Fruit fly (Drosophila melanogaster) whole organism, embryonic: ENCODE results near the gene Nlg4.
A peak's percentile ranks its signal among the peaks of the same experiment; 100 is the strongest.

Experiments used
- Ada2b ChIP-seq: fragments of 200-800 bp; sonication (Bioruptor generic); IDR thresholded peaks from 2 replicates; pipeline ENCODE4 v1.3.6; 2022; ENCODE audit warnings: missing biosample characterization, missing genetic modification characterization
- BtbVII ChIP-seq: fragments of 200-800 bp; sonication (Bioruptor generic); optimal IDR thresholded peaks from 3 replicates; lab custom pipeline; 2017; ENCODE audit warnings: missing biosample characterization, mild to moderate bottlenecking, missing genetic modification characterization
- C15 ChIP-seq: fragments of 200-800 bp; sonication (Bioruptor generic); IDR thresholded peaks from 3 replicates; pipeline ENCODE4 v1.3.6; 2022; ENCODE audit warnings: missing biosample characterization, missing genetic modification characterization
- CG10274 ChIP-seq: fragments of 200-800 bp; sonication (Bioruptor generic); optimal IDR thresholded peaks from 3 replicates; lab custom pipeline; 2017; ENCODE audit warnings: missing biosample characterization, mild to moderate bottlenecking, missing genetic modification characterization
- CG12391 ChIP-seq: fragments of 200-800 bp; sonication (Bioruptor generic); optimal IDR thresholded peaks from 3 replicates; lab custom pipeline; 2018; ENCODE audit warnings: missing biosample characterization, mild to moderate bottlenecking, missing genetic modification characterization, moderate library complexity
- CG12744 ChIP-seq: fragments of 200-800 bp; sonication (Bioruptor generic); optimal IDR thresholded peaks from 2 replicates; lab custom pipeline; 2016; ENCODE audit warnings: missing biosample characterization, missing genetic modification characterization
- CG12942 ChIP-seq: fragments of 200-800 bp; sonication (Bioruptor generic); optimal IDR thresholded peaks from 3 replicates; lab custom pipeline; 2016; ENCODE audit warnings: missing biosample characterization, missing genetic modification characterization
- CG13894 ChIP-seq: fragments of 200-800 bp; sonication (Bioruptor generic); optimal IDR thresholded peaks from 3 replicates; lab custom pipeline; 2018; ENCODE audit warnings: missing biosample characterization, mild to moderate bottlenecking, missing genetic modification characterization, moderate library complexity
- CG14014 ChIP-seq: fragments of 200-800 bp; sonication (Bioruptor generic); IDR thresholded peaks from 2 replicates; pipeline ENCODE4 v1.3.6; 2022; ENCODE audit warnings: missing biosample characterization, missing genetic modification characterization
- CG14860 ChIP-seq: fragments of 200-800 bp; sonication (Bioruptor generic); IDR thresholded peaks from 3 replicates; pipeline ENCODE4 v1.3.6; 2022; ENCODE audit warnings: missing biosample characterization, missing genetic modification characterization; ENCODE audit not compliant: partially characterized antibody
- CG15011 ChIP-seq: fragments of 200-800 bp; sonication (Bioruptor generic); optimal IDR thresholded peaks from 3 replicates; lab custom pipeline; 2018; ENCODE audit warnings: missing biosample characterization, mild to moderate bottlenecking, missing genetic modification characterization
- CG1529 ChIP-seq: fragments of 200-800 bp; sonication (Bioruptor generic); optimal IDR thresholded peaks from 3 replicates; lab custom pipeline; 2018; ENCODE audit warnings: missing biosample characterization, missing genetic modification characterization
- CG17568 ChIP-seq: fragments of 200-800 bp; sonication (Bioruptor generic); optimal IDR thresholded peaks from 2 replicates; lab custom pipeline; 2018; ENCODE audit warnings: missing biosample characterization, mild to moderate bottlenecking, missing genetic modification characterization, moderate library complexity
- CG18476 ChIP-seq: fragments of 200-800 bp; sonication (Bioruptor generic); optimal IDR thresholded peaks from 2 replicates; lab custom pipeline; 2016; ENCODE audit warnings: missing biosample characterization, mild to moderate bottlenecking, missing genetic modification characterization
- CG34422 ChIP-seq: fragments of 200-800 bp; sonication (Bioruptor generic); IDR thresholded peaks from 3 replicates; pipeline ENCODE4 v1.3.6; 2022; ENCODE audit warnings: missing biosample characterization, missing genetic modification characterization
- CG4282 ChIP-seq: fragments of 200-800 bp; sonication (Bioruptor generic); optimal IDR thresholded peaks from 2 replicates; lab custom pipeline; 2016; ENCODE audit warnings: missing biosample characterization, missing genetic modification characterization
- CG4707 ChIP-seq: fragments of 200-800 bp; sonication (Bioruptor generic); optimal IDR thresholded peaks from 2 replicates; lab custom pipeline; 2018; ENCODE audit warnings: missing biosample characterization, mild to moderate bottlenecking, missing genetic modification characterization, moderate library complexity
- CG6272 ChIP-seq: fragments of 200-800 bp; sonication (Bioruptor generic); IDR thresholded peaks from 2 replicates; pipeline ENCODE4 v1.3.6; 2022; ENCODE audit warnings: missing biosample characterization, missing genetic modification characterization
- CG9215 ChIP-seq: fragments of 200-800 bp; sonication (Bioruptor generic); IDR thresholded peaks from 2 replicates; pipeline ENCODE4 v1.3.6; 2022; ENCODE audit warnings: missing biosample characterization, missing genetic modification characterization
- CG9876 ChIP-seq: fragments of 200-800 bp; sonication (Bioruptor generic); optimal IDR thresholded peaks from 2 replicates; lab custom pipeline; 2016; ENCODE audit warnings: missing biosample characterization, missing genetic modification characterization
- CG9932 ChIP-seq: fragments of 200-800 bp; sonication (Bioruptor generic); IDR thresholded peaks from 2 replicates; pipeline ENCODE4 v1.3.6; 2022; ENCODE audit warnings: missing biosample characterization, missing genetic modification characterization
- D ChIP-seq, 2 experiments: fragments of 200-800 bp in 1 of 2; fragments of >200 bp in 1 of 2; sonication (Bioruptor generic) in 1 of 2; optimal IDR thresholded peaks; 2 replicates in 1 of 2; 3 replicates in 1 of 2; lab custom pipeline; 2017; ENCODE audit warnings: mild to moderate bottlenecking in 1 of 2, missing biosample characterization in 1 of 2, missing genetic modification characterization in 1 of 2, missing genetic modification reagents in 1 of 2
- Doc2 ChIP-seq: fragments of 200-800 bp; sonication (Bioruptor generic); IDR thresholded peaks from 2 replicates; pipeline ENCODE4 v1.3.6; 2022; ENCODE audit warnings: missing biosample characterization, missing genetic modification characterization
- Ets65A ChIP-seq: fragments of 200-800 bp; sonication (Bioruptor generic); peaks from one replicate; lab custom pipeline; 2016; ENCODE audit warnings: missing biosample characterization, missing genetic modification characterization
- Fer3 ChIP-seq: fragments of 200-800 bp; sonication (Bioruptor generic); optimal IDR thresholded peaks from 2 replicates; lab custom pipeline; 2018; ENCODE audit warnings: missing biosample characterization, mild to moderate bottlenecking, missing genetic modification characterization, moderate library complexity
- HmgZ ChIP-seq: fragments of 200-800 bp; sonication (Bioruptor generic); optimal IDR thresholded peaks from 2 replicates; lab custom pipeline; 2018; ENCODE audit warnings: missing biosample characterization, mild to moderate bottlenecking, missing genetic modification characterization
- Hr39 ChIP-seq: fragments of >200 bp; optimal IDR thresholded peaks from 2 replicates; lab custom pipeline; 2017
- MBD-R2 ChIP-seq: fragments of 200-800 bp; sonication (Bioruptor generic); IDR thresholded peaks from 2 replicates; pipeline ENCODE4 v1.3.6; 2022; ENCODE audit warnings: missing biosample characterization, missing genetic modification characterization
- Ravus ChIP-seq: fragments of 200-800 bp; sonication (Bioruptor generic); IDR thresholded peaks from 2 replicates; pipeline ENCODE4 v1.3.6; 2022; ENCODE audit warnings: missing biosample characterization, missing genetic modification characterization
- Scr ChIP-seq: fragments of 200-800 bp; sonication (Bioruptor generic); IDR thresholded peaks from 2 replicates; pipeline ENCODE4 v1.3.6; 2022; ENCODE audit warnings: missing biosample characterization, missing genetic modification characterization; ENCODE audit not compliant: partially characterized antibody
- Sin3A ChIP-seq: fragments of >200 bp; optimal IDR thresholded peaks from 2 replicates; lab custom pipeline; 2018
- Usf ChIP-seq: fragments of 200-800 bp; sonication (Bioruptor generic); optimal IDR thresholded peaks from 2 replicates; lab custom pipeline; 2017; ENCODE audit warnings: missing genotype, missing biosample characterization, missing genetic modification characterization
- ab ChIP-seq: fragments of 200-800 bp; sonication (Bioruptor generic); optimal IDR thresholded peaks from 2 replicates; lab custom pipeline; 2016; ENCODE audit warnings: missing biosample characterization, missing genetic modification characterization
- abd-A ChIP-seq: fragments of 200-800 bp; sonication (Bioruptor generic); optimal IDR thresholded peaks from 3 replicates; lab custom pipeline; 2019; ENCODE audit warnings: missing biosample characterization, mild to moderate bottlenecking, missing genetic modification characterization, moderate library complexity
- ato ChIP-seq: fragments of 200-800 bp; sonication (Bioruptor generic); IDR thresholded peaks from 2 replicates; pipeline ENCODE4 v1.3.6; 2022; ENCODE audit warnings: missing biosample characterization, missing genetic modification characterization; ENCODE audit not compliant: partially characterized antibody
- az2 ChIP-seq: fragments of 200-800 bp; sonication (Bioruptor generic); optimal IDR thresholded peaks from 3 replicates; lab custom pipeline; 2016; ENCODE audit warnings: missing biosample characterization, missing genetic modification characterization
- cad ChIP-seq: fragments of >200 bp; optimal IDR thresholded peaks from 2 replicates; lab custom pipeline; 2017; ENCODE audit warnings: missing biosample characterization, missing genetic modification characterization
- cato ChIP-seq: fragments of 200-800 bp; sonication (Bioruptor generic); optimal IDR thresholded peaks from 2 replicates; lab custom pipeline; 2016; ENCODE audit warnings: missing biosample characterization, missing genetic modification characterization, borderline replicate concordance
- ci ChIP-seq: fragments of 200-800 bp; sonication (Bioruptor generic); IDR thresholded peaks from 3 replicates; pipeline ENCODE4 v1.3.6; 2022; ENCODE audit warnings: missing biosample characterization, missing genetic modification characterization
- jing ChIP-seq: fragments of 200-800 bp; sonication (Bioruptor generic); optimal IDR thresholded peaks from 2 replicates; lab custom pipeline; 2018; ENCODE audit warnings: missing biosample characterization, mild to moderate bottlenecking, missing genetic modification characterization
- lov ChIP-seq, 2 experiments: fragments of 200-800 bp in 1 of 2; fragments of >200 bp in 1 of 2; sonication (Bioruptor generic) in 1 of 2; IDR thresholded peaks in 1 of 2; optimal IDR thresholded peaks in 1 of 2; 2 replicates in 1 of 2; 3 replicates in 1 of 2; pipeline versions ENCODE4 v1.3.6 to Lab custom; 2017 to 2022; ENCODE audit warnings: missing biosample characterization in 1 of 2, missing genetic modification characterization in 1 of 2
- nau ChIP-seq: fragments of 200-800 bp; sonication (Bioruptor generic); optimal IDR thresholded peaks from 3 replicates; lab custom pipeline; 2017; ENCODE audit warnings: missing biosample characterization, mild to moderate bottlenecking, missing genetic modification characterization, missing genetic modification reagents
- ranshi ChIP-seq: fragments of 200-800 bp; sonication (Bioruptor generic); IDR thresholded peaks from 2 replicates; pipeline ENCODE4 v1.3.6; 2022; ENCODE audit warnings: missing biosample characterization, missing genetic modification characterization
- sens ChIP-seq: fragments of 200-800 bp; sonication (Bioruptor generic); peaks from one replicate; lab custom pipeline; 2016; ENCODE audit warnings: missing biosample characterization, missing genetic modification characterization
- shn ChIP-seq: fragments of 200-800 bp; sonication (Bioruptor generic); optimal IDR thresholded peaks from 3 replicates; lab custom pipeline; 2016; ENCODE audit warnings: missing biosample characterization, missing genetic modification characterization
- sna ChIP-seq: fragments of 200-800 bp; sonication (Bioruptor generic); IDR thresholded peaks from 2 replicates; pipeline ENCODE4 v1.3.6; 2022; ENCODE audit warnings: missing biosample characterization, missing genetic modification characterization; ENCODE audit not compliant: partially characterized antibody
- stwl ChIP-seq: fragments of 200-800 bp; sonication (Bioruptor generic); optimal IDR thresholded peaks from 3 replicates; lab custom pipeline; 2018; ENCODE audit warnings: missing biosample characterization, mild to moderate bottlenecking, missing genetic modification characterization, moderate library complexity
- tna ChIP-seq: fragments of 200-800 bp; sonication (Bioruptor generic); IDR thresholded peaks from 2 replicates; pipeline ENCODE4 v1.3.6; 2022; ENCODE audit warnings: missing biosample characterization, missing genetic modification characterization; ENCODE audit not compliant: partially characterized antibody
- wek ChIP-seq: fragments of 200-800 bp; sonication (Bioruptor generic); optimal IDR thresholded peaks from 3 replicates; lab custom pipeline; 2018; ENCODE audit warnings: missing biosample characterization, mild to moderate bottlenecking, missing genetic modification characterization, moderate library complexity
- yki ChIP-seq: fragments of >200 bp; optimal IDR thresholded peaks from 3 replicates; lab custom pipeline; 2018

Nlg4 gene

DNA sequence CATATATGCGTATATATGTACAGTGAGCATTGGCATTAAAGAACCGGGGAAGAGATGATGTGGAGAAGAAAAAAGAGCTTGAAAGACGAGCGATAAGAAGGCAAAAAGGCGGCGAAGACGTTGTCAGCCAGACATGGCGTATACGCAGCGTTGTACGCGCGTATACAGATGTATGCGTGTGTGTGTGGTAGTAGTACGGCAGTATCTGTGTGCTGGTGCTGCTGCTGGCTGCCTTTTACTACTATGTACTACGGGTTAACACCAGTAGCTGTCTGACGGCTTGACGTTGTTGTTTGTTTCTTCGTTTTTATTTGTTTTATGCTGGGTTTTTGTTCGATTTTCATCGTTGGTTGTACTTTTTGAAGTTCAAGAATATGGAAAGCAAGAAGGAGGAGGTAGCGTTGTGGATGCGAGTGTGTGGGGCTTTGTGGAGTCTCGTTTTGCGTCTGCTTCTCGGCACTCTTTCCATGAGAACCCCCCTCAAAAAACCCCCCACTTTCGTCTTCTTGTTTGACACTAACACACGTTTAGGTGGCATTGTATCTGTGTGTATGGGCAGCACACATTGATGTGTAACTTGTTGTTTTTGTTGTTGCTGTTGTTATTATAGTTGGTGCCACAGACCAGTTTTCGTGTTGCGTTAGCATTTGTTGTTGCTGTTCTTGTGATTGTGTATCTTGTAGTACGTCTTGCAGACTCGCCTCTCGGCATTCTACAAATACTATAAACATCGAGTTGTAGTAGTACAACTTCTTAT, 52.7 kb downstream of the Nlg4 start (continued):
- TF ChIP-seq sens (GFP tag; lab: Kevin White, UChicago), result peak; percentile 61
- TF ChIP-seq CG6272, result no peak
- peak; percentile 15 for TF ChIP-seq BtbVII (GFP tag; lab: Kevin White, UChicago)
- no peak for TF ChIP-seq CG15011 (GFP tag; lab: Kevin White, UChicago)
- TF ChIP-seq CG9876 (GFP tag; lab: Kevin White, UChicago), result no peak
- no peak for TF ChIP-seq Fer3
- no peak for TF ChIP-seq ab (GFP tag; lab: Kevin White, UChicago)
- TF ChIP-seq CG9932 (GFP tag; lab: Robert Waterston, UW), result 0 out of 2 replicates have a peak, but pooled peaks have one; percentile 11
- TF ChIP-seq abd-A (tag; lab: Kevin White, UChicago), result peak; percentile 82
- peak; percentile 1 for TF ChIP-seq nau (GFP tag; lab: Kevin White, UChicago)
- no peak for TF ChIP-seq D (optimal IDR thresholded peaks at IDR 0.05; lab: Kevin White, UChicago)
- no peak for TF ChIP-seq D (GFP tag; optimal IDR thresholded peaks at IDR 0.05; lab: Kevin White, UChicago)
- no peak for TF ChIP-seq Hr39 (lab: Kevin White, UChicago)
- TF ChIP-seq CG9215 (GFP tag; lab: Robert Waterston, UW), result no peak
- no peak for TF ChIP-seq CG4282 (GFP tag; lab: Kevin White, UChicago)
- 0 out of 2 replicates have a peak, but pooled peaks have one; percentile 18 for TF ChIP-seq Scr (GFP tag; lab: Robert Waterston, UW)
- peak; percentile 40; the same call in 1 of the 3 replicates for TF ChIP-seq CG34422
- no peak for TF ChIP-seq cato
- TF ChIP-seq Ravus (GFP tag; lab: Robert Waterston, UW), result no peak
- 0 out of 2 replicates have a peak, but pooled peaks have one; percentile 32 for TF ChIP-seq ranshi (GFP tag; lab: Robert Waterston, UW)
- TF ChIP-seq tna (GFP tag; lab: Robert Waterston, UW), result no peak
- TF ChIP-seq HmgZ (tag; lab: Kevin White, UChicago), result no peak
- no peak for TF ChIP-seq az2
- TF ChIP-seq CG17568, result peak; percentile 38
- TF ChIP-seq shn (GFP tag; lab: Kevin White, UChicago), result peak; percentile 14
- TF ChIP-seq jing, result no peak
- TF ChIP-seq CG4707, result no peak
- no peak for TF ChIP-seq ato
- TF ChIP-seq CG12744 (GFP tag; lab: Kevin White, UChicago), result no peak
- TF ChIP-seq wek (GFP tag; lab: Kevin White, UChicago), result no peak
- TF ChIP-seq CG12942 (GFP tag; lab: Kevin White, UChicago), result no peak
- no peak for TF ChIP-seq Doc2 (GFP tag; lab: Robert Waterston, UW)
- no peak for TF ChIP-seq CG18476
- no peak for TF ChIP-seq C15 (GFP tag; lab: Robert Waterston, UW)
- peak; percentile 4 for TF ChIP-seq CG12391 (tag; lab: Kevin White, UChicago)
- TF ChIP-seq sna (GFP tag; lab: Robert Waterston, UW), result no peak
- peak; percentile 58; the same call in 2 of the 3 replicates for TF ChIP-seq ci (GFP tag; lab: Robert Waterston, UW)
- TF ChIP-seq MBD-R2 (GFP tag; lab: Robert Waterston, UW), result no peak
- TF ChIP-seq lov (optimal IDR thresholded peaks at IDR 0.05; lab: Kevin White, UChicago), result no peak
- TF ChIP-seq lov (GFP tag; IDR thresholded peaks at IDR 0.05; lab: Robert Waterston, UW), result no peak
- no peak for TF ChIP-seq Usf (GFP tag; lab: Kevin White, UChicago)
- TF ChIP-seq Ada2b (GFP tag; lab: Robert Waterston, UW), result no peak
- TF ChIP-seq Ets65A, result no peak
- TF ChIP-seq Sin3A (lab: Kevin White, UChicago), result no peak
- no peak for TF ChIP-seq stwl (tag; lab: Kevin White, UChicago)
- TF ChIP-seq CG14014, result no peak
- no peak for TF ChIP-seq yki
- peak; percentile 89 for TF ChIP-seq CG13894 (tag; lab: Kevin White, UChicago)
- no peak for TF ChIP-seq CG14860 (GFP tag; lab: Robert Waterston, UW)
- TF ChIP-seq cad (GFP tag; lab: Kevin White, UChicago), result no peak
- TF ChIP-seq CG10274 (GFP tag; lab: Kevin White, UChicago), result no peak
- no peak for TF ChIP-seq CG1529 (GFP tag; lab: Kevin White, UChicago)
